Worm (Caenorhabditis elegans) whole organism, late embryonic: ENCODE results near the gene mpst-2.

Experiments used
- C08G9.2 ChIP-seq: sonication (generic microtip); optimal IDR thresholded peaks from 2 replicates; lab custom pipeline; 2016; ENCODE audit warnings: mild to moderate bottlenecking, missing genetic modification characterization, moderate library complexity, missing compliant biosample characterization
- C38D4.7 ChIP-seq: fragments of 200-800 bp; sonication (Bioruptor generic); optimal IDR thresholded peaks from 2 replicates; lab custom pipeline; 2018; ENCODE audit warnings: mild to moderate bottlenecking, missing genetic modification characterization, moderate library complexity, missing compliant biosample characterization
- F13H6.1 ChIP-seq: sonication (generic microtip); optimal IDR thresholded peaks from 2 replicates; lab custom pipeline; 2016; ENCODE audit warnings: missing genetic modification characterization, missing compliant biosample characterization
- T23F11.4 ChIP-seq: fragments of 200-800 bp; sonication (Bioruptor generic); optimal IDR thresholded peaks from 2 replicates; lab custom pipeline; 2018; ENCODE audit warnings: mild to moderate bottlenecking, missing genetic modification characterization, missing compliant biosample characterization
- Y22D7AL.16 ChIP-seq: sonication (generic microtip); optimal IDR thresholded peaks from 2 replicates; lab custom pipeline; 2016; ENCODE audit warnings: missing genetic modification characterization, missing compliant biosample characterization
- ama-1 ChIP-seq: fragments of 150-350 bp; optimal IDR thresholded peaks from 2 replicates; lab custom pipeline; 2014
- ceh-14 ChIP-seq: sonication (generic microtip); optimal IDR thresholded peaks from 2 replicates; lab custom pipeline; 2016; ENCODE audit warnings: missing genotype, missing genetic modification characterization, missing compliant biosample characterization
- ceh-18 ChIP-seq: sonication (generic microtip); optimal IDR thresholded peaks from 2 replicates; lab custom pipeline; 2016; ENCODE audit warnings: missing genetic modification characterization, missing compliant biosample characterization
- ceh-30 ChIP-seq: fragments of 150-350 bp; optimal IDR thresholded peaks from 2 replicates; lab custom pipeline; 2014; ENCODE audit warnings: missing biosample characterization, missing genetic modification characterization
- ceh-31 ChIP-seq: sonication (generic microtip); optimal IDR thresholded peaks from 2 replicates; lab custom pipeline; 2016; ENCODE audit warnings: missing genetic modification characterization, missing compliant biosample characterization
- ceh-34 ChIP-seq: sonication (generic microtip); optimal IDR thresholded peaks from 2 replicates; lab custom pipeline; 2016; ENCODE audit warnings: mild to moderate bottlenecking, missing genetic modification characterization, missing compliant biosample characterization
- ceh-48 ChIP-seq: sonication (generic microtip); optimal IDR thresholded peaks from 2 replicates; lab custom pipeline; 2016; ENCODE audit warnings: missing genetic modification characterization, inconsistent platforms, missing compliant biosample characterization
- ceh-6 ChIP-seq: fragments of 200-800 bp; sonication (Bioruptor generic); optimal IDR thresholded peaks from 2 replicates; lab custom pipeline; 2018; ENCODE audit warnings: mild to moderate bottlenecking, missing genetic modification characterization, missing compliant biosample characterization
- ceh-9 ChIP-seq: sonication (generic microtip); optimal IDR thresholded peaks from 2 replicates; lab custom pipeline; 2016; ENCODE audit warnings: mild to moderate bottlenecking, missing genetic modification characterization, inconsistent platforms, missing compliant biosample characterization
- che-1 ChIP-seq: sonication (generic microtip); optimal IDR thresholded peaks from 2 replicates; lab custom pipeline; 2016; ENCODE audit warnings: mild to moderate bottlenecking, missing genetic modification characterization, missing compliant biosample characterization
- dmd-4 ChIP-seq: sonication (generic microtip); optimal IDR thresholded peaks from 2 replicates; lab custom pipeline; 2016; ENCODE audit warnings: borderline replicate concordance, missing genetic modification characterization, missing compliant biosample characterization
- dve-1 ChIP-seq: sonication (generic microtip); optimal IDR thresholded peaks from 2 replicates; lab custom pipeline; 2017; ENCODE audit warnings: antibody characterized with exemption, mild to moderate bottlenecking, missing genetic modification characterization, missing compliant biosample characterization
- elt-2 ChIP-seq: sonication (generic microtip); optimal IDR thresholded peaks from 2 replicates; lab custom pipeline; 2016; ENCODE audit warnings: missing genetic modification reagents, missing genetic modification characterization, missing compliant biosample characterization
- fax-1 ChIP-seq: sonication (generic microtip); optimal IDR thresholded peaks from 2 replicates; lab custom pipeline; 2016; ENCODE audit warnings: missing genotype, missing genetic modification characterization, missing compliant biosample characterization
- fkh-10 ChIP-seq: fragments of 150-350 bp; optimal IDR thresholded peaks from 2 replicates; lab custom pipeline; 2014; ENCODE audit warnings: missing biosample characterization, missing genetic modification reagents, missing genetic modification characterization
- gmeb-2 ChIP-seq: sonication (generic microtip); optimal IDR thresholded peaks from 2 replicates; lab custom pipeline; 2016; ENCODE audit warnings: missing genetic modification characterization, inconsistent platforms, missing compliant biosample characterization
- hlh-13 ChIP-seq: fragments of 200-800 bp; sonication (Bioruptor generic); optimal IDR thresholded peaks from 2 replicates; lab custom pipeline; 2018; ENCODE audit warnings: mild to moderate bottlenecking, missing genetic modification characterization, missing compliant biosample characterization
- hlh-6 ChIP-seq: sonication (generic microtip); optimal IDR thresholded peaks from 2 replicates; lab custom pipeline; 2016; ENCODE audit warnings: missing genotype, missing genetic modification characterization, missing compliant biosample characterization
- lim-6 ChIP-seq: sonication (generic microtip); optimal IDR thresholded peaks from 2 replicates; lab custom pipeline; 2016; ENCODE audit warnings: missing genetic modification characterization, missing compliant biosample characterization
- lin-11 ChIP-seq: fragments of 200-800 bp; sonication (Bioruptor generic); optimal IDR thresholded peaks from 2 replicates; lab custom pipeline; 2018; ENCODE audit warnings: mild to moderate bottlenecking, missing genetic modification characterization, missing compliant biosample characterization
- madf-2 ChIP-seq: sonication (generic microtip); optimal IDR thresholded peaks from 2 replicates; lab custom pipeline; 2017; ENCODE audit warnings: missing genetic modification characterization, missing compliant biosample characterization
- mec-3 ChIP-seq: sonication (generic microtip); optimal IDR thresholded peaks from 2 replicates; lab custom pipeline; 2016; ENCODE audit warnings: borderline replicate concordance, missing genetic modification characterization, missing compliant biosample characterization
- nhr-232 ChIP-seq: sonication (generic microtip); optimal IDR thresholded peaks from 2 replicates; lab custom pipeline; 2016; ENCODE audit warnings: missing genetic modification characterization, missing compliant biosample characterization
- pag-3 ChIP-seq: sonication (generic microtip); optimal IDR thresholded peaks from 2 replicates; lab custom pipeline; 2016; ENCODE audit warnings: missing compliant biosample characterization, missing genetic modification characterization, borderline replicate concordance
- pat-9 ChIP-seq: fragments of 200-800 bp; sonication (Bioruptor generic); optimal IDR thresholded peaks from 2 replicates; lab custom pipeline; 2018; ENCODE audit warnings: mild to moderate bottlenecking, missing genetic modification characterization, moderate library complexity, missing compliant biosample characterization
- pha-2 ChIP-seq: sonication (generic microtip); optimal IDR thresholded peaks from 2 replicates; lab custom pipeline; 2017; ENCODE audit warnings: mild to moderate bottlenecking, missing genetic modification characterization, missing compliant biosample characterization
- pha-4 ChIP-seq: fragments of 150-350 bp; optimal IDR thresholded peaks from 2 replicates; lab custom pipeline; 2018; ENCODE audit warnings: missing biosample characterization, missing genetic modification reagents, missing genetic modification characterization
- sdc-2 ChIP-seq: sonication (generic microtip); optimal IDR thresholded peaks from 2 replicates; lab custom pipeline; 2016; ENCODE audit warnings: missing genotype, missing genetic modification characterization, missing compliant biosample characterization
- sox-4 ChIP-seq: sonication (generic microtip); optimal IDR thresholded peaks from 2 replicates; lab custom pipeline; 2017; ENCODE audit warnings: mild to moderate bottlenecking, missing genetic modification characterization, inconsistent platforms, missing compliant biosample characterization
- unc-3 ChIP-seq, 2 experiments: fragments of 200-800 bp in 1 of 2; sonication (Bioruptor generic) in 1 of 2; sonication (generic microtip) in 1 of 2; conservative IDR thresholded peaks in 1 of 2; optimal IDR thresholded peaks in 1 of 2; 2 replicates each; pipeline versions ENCODE4 v1.3.6 to Lab custom; 2016 to 2022; ENCODE audit warnings: missing compliant biosample characterization in 2 of 2, missing genetic modification characterization in 2 of 2, missing genetic modification reagents in 1 of 2
- unc-42 ChIP-seq: sonication (generic microtip); optimal IDR thresholded peaks from 2 replicates; lab custom pipeline; 2016; ENCODE audit warnings: missing genotype, missing genetic modification characterization, missing compliant biosample characterization
- unc-55 ChIP-seq: sonication (generic microtip); optimal IDR thresholded peaks from 2 replicates; lab custom pipeline; 2017; ENCODE audit warnings: missing biosample characterization, missing genetic modification reagents, missing genetic modification characterization
- unc-86 ChIP-seq: sonication (generic microtip); optimal IDR thresholded peaks from 2 replicates; lab custom pipeline; 2016; ENCODE audit warnings: missing genetic modification characterization, missing compliant biosample characterization
- zip-5 ChIP-seq: sonication (generic microtip); optimal IDR thresholded peaks from 2 replicates; lab custom pipeline; 2016; ENCODE audit warnings: missing genetic modification characterization, missing compliant biosample characterization
- ztf-16 ChIP-seq: sonication (generic microtip); optimal IDR thresholded peaks from 2 replicates; lab custom pipeline; 2017; ENCODE audit warnings: missing genetic modification characterization, missing compliant biosample characterization

Gene mpst-2

ce11 chrV:14875371-14875770, 17.9 kb downstream of the mpst-2 start, which contains the start of gene ZC412.5:
Gene ZC412.5, minus strand, starts transcription at chrV:14875471.
- TF ChIP-seq zip-5 (tag; lab: Kevin White, UChicago) (no peak), gmeb-2 (no peak)

- TF ChIP-seq ceh-18 (tag; lab: Kevin White, UChicago) = peak; percentile 56
- TF ChIP-seq ceh-30 (tag; lab: Kevin White, UChicago) = no peak
- peak; percentile 10 for TF ChIP-seq unc-55 (GFP tag; lab: Kevin White, UChicago)
Observed at ce11 chrV:14871365-14871764, 21.9 kb downstream of the mpst-2 start, which contains the start of gene ZC412.3. Gene ZC412.3, minus strand, starts transcription at chrV:14871547.

ce11 chrV:14868181-14868580, 25.1 kb downstream of the mpst-2 start, which contains the start of gene gcy-14:
Gene gcy-14, minus strand, starts transcription at chrV:14868281.
- no peak for TF ChIP-seq fax-1 (tag; lab: Kevin White, UChicago)

ce11 chrV:14859380-14859779, 33.9 kb downstream of the mpst-2 start:
- TF ChIP-seq unc-42 (tag; lab: Kevin White, UChicago) = peak; percentile 46
- TF ChIP-seq lim-6 (tag; lab: Kevin White, UChicago) = no peak
- TF ChIP-seq, all 69 proteins: peak for 1

ce11 chrV:14858503-14858902, 34.8 kb downstream of the mpst-2 start, which contains the start of gene npr-13:
Gene npr-13, minus strand, starts transcription at chrV:14858603.
- TF ChIP-seq T23F11.4 (GFP tag; lab: Kevin White, UChicago) (no peak), nhr-232 (tag; lab: Kevin White, UChicago) (no peak), pha-4 (tag; lab: Kevin White, UChicago) (no peak), dve-1 (tag; lab: Kevin White, UChicago) (no peak), ceh-31 (tag; lab: Kevin White, UChicago) (no peak), ceh-48 (tag; lab: Kevin White, UChicago) (no peak), ceh-9 (tag; lab: Kevin White, UChicago) (no peak), hlh-13 (no peak), unc-55 (GFP tag; lab: Kevin White, UChicago) (no peak), gmeb-2 (no peak), fkh-10 (GFP tag; lab: Kevin White, UChicago) (no peak), unc-86 (tag; lab: Kevin White, UChicago) (no peak), C08G9.2 (tag; lab: Kevin White, UChicago) (no peak), ama-1 (lab: Kevin White, UChicago) (no peak), F13H6.1 (no peak), Y22D7AL.16 (no peak), ceh-30 (tag; lab: Kevin White, UChicago) (no peak), mec-3 (tag; lab: Kevin White, UChicago) (no peak), ztf-16 (tag; lab: Kevin White, UChicago) (no peak)

- TF ChIP-seq zip-5 (tag; lab: Kevin White, UChicago) (no peak), lin-11 (peak; percentile 38), ceh-14 (no peak), ceh-34 (tag; lab: Kevin White, UChicago) (peak; percentile 28), C08G9.2 (tag; lab: Kevin White, UChicago) (peak; percentile 44), ceh-9 (tag; lab: Kevin White, UChicago) (no peak), C38D4.7 (GFP tag; lab: Kevin White, UChicago) (peak; percentile 57), elt-2 (tag; lab: Kevin White, UChicago) (peak; percentile 33), sox-4 (tag; lab: Kevin White, UChicago) (peak; percentile 15), che-1 (tag; lab: Kevin White, UChicago) (peak; percentile 62), ceh-6 (peak; percentile 47), gmeb-2 (peak; percentile 44), ceh-31 (tag; lab: Kevin White, UChicago) (no peak), madf-2 (tag; lab: Kevin White, UChicago) (peak; percentile 40), ztf-16 (tag; lab: Kevin White, UChicago) (peak; percentile 11), pha-2 (tag; lab: Kevin White, UChicago) (peak; percentile 19), sdc-2 (tag; lab: Kevin White, UChicago) (peak; percentile 6), Y22D7AL.16 (no peak), pag-3 (tag; lab: Kevin White, UChicago) (no peak), fax-1 (tag; lab: Kevin White, UChicago) (peak; percentile 23), hlh-6 (peak; percentile 51), pat-9 (tag; lab: Kevin White, UChicago) (peak; percentile 30), unc-3 (GFP tag; conservative IDR thresholded peaks at IDR 0.05; lab: Robert Waterston, UW) (no peak; the same call in 1 of the 2 replicates), unc-3 (tag; optimal IDR thresholded peaks at IDR 0.05; lab: Kevin White, UChicago) (peak; percentile 32), nhr-232 (tag; lab: Kevin White, UChicago) (peak; percentile 31), dmd-4 (no peak), F13H6.1 (no peak)
Observed at ce11 chrV:14855626-14856025, 37.6 kb downstream of the mpst-2 start.
